Fruit fly (Drosophila melanogaster): ENCODE data around the gene CG9886.

dm6 chr2L:2459238-2459637 lies 38.6 kb downstream of the CG9886 start:
- TF ChIP-seq kay (GFP tag; ENCODE audit: borderline replicate concordance) (no peak), CG5204 (GFP tag; optimal IDR thresholded peaks at IDR 0.05) (no peak), CG7045 (GFP tag; optimal IDR thresholded peaks at IDR 0.05) (no peak), CG7101 (tag; optimal IDR thresholded peaks at IDR 0.05) (no peak)

Data from whole organism, adult.